Worm (Caenorhabditis elegans) whole organism, L4 larva: ENCODE results near the gene F10A3.11.

Experiments
- ZK546.5 ChIP-seq, 2 experiments: sonication (generic microtip); optimal IDR thresholded peaks; 2 replicates each; lab custom pipeline; 2017; ENCODE audit warnings: missing biosample characterization in 2 of 2, missing genetic modification characterization in 2 of 2
- aly-2 ChIP-seq: sonication (generic microtip); optimal IDR thresholded peaks from 2 replicates; lab custom pipeline; 2018; ENCODE audit warnings: missing biosample characterization, missing genetic modification characterization
- ama-1 ChIP-seq: fragments of 150-350 bp; optimal IDR thresholded peaks from 2 replicates; lab custom pipeline; 2014; ENCODE audit warnings: inconsistent platforms, mixed read lengths
- ceh-44 ChIP-seq: fragments of 200-800 bp; sonication (Bioruptor generic); IDR thresholded peaks from 2 replicates; pipeline ENCODE4 v1.3.6; 2022; ENCODE audit warnings: missing genetic modification reagents, missing genetic modification characterization, missing compliant biosample characterization
- dpl-1 ChIP-seq: fragments of 150-350 bp; optimal IDR thresholded peaks from 2 replicates; lab custom pipeline; 2014; ENCODE audit warnings: missing biosample characterization, missing genetic modification reagents, missing genetic modification characterization
- fkh-10 ChIP-seq: fragments of 150-350 bp; optimal IDR thresholded peaks from 2 replicates; lab custom pipeline; 2014; ENCODE audit warnings: missing biosample characterization, missing genetic modification reagents, missing genetic modification characterization
- hif-1 ChIP-seq, 2 experiments: sonication (generic microtip); optimal IDR thresholded peaks; 2 replicates each; lab custom pipeline; 2016 to 2017; ENCODE audit warnings: missing compliant biosample characterization in 2 of 2, missing genetic modification characterization in 2 of 2, missing genetic modification reagents in 2 of 2, missing genotype in 2 of 2, mild to moderate bottlenecking in 1 of 2
- mep-1 ChIP-seq: fragments of 150-350 bp; sonication (generic microtip); optimal IDR thresholded peaks from 3 replicates; lab custom pipeline; 2014; ENCODE audit warnings: missing biosample characterization, missing genetic modification characterization
- nhr-111 ChIP-seq: fragments of 200-800 bp; sonication (Bioruptor generic); optimal IDR thresholded peaks from 2 replicates; lab custom pipeline; 2018; ENCODE audit warnings: mild to moderate bottlenecking, missing genetic modification characterization, missing compliant biosample characterization

DNA sequence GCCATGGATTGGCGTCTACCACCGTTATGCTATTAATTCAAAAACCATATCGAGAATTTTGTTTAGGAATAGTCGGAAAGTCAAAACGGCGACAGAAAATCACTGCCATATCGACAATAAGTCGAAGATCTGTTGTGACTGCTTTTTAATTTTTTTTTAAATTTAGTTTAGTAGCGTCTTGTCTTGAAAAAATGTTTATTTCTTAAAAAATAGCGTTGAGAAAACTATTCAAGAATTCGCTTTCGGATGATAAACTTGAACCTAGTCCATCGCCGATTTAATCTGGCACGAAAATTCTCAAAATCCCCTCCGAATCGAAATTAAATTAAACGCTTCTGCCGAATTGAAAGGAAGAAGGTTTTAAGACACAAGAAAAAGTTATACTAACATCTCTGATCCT is 29.6 kb downstream of the F10A3.11 start, which contains the start of gene srh-279:
- no peak for TF ChIP-seq aly-2 (tag; lab: Kevin White, UChicago)
- no peak for TF ChIP-seq fkh-10 (GFP tag; lab: Kevin White, UChicago)
- no peak for TF ChIP-seq ceh-44
- no peak for TF ChIP-seq mep-1
- TF ChIP-seq ama-1 (lab: Kevin White, UChicago) = no peak
- no peak for TF ChIP-seq dpl-1 (GFP tag; lab: Kevin White, UChicago)
- no peak for TF ChIP-seq ZK546.5 (tag; optimal IDR thresholded peaks at IDR 0.05; lab: Kevin White, UChicago)
- TF ChIP-seq nhr-111 (GFP tag; lab: Kevin White, UChicago) = no peak
- no peak for TF ChIP-seq hif-1 (tag; optimal IDR thresholded peaks at IDR 0.05; lab: Kevin White, UChicago)
